Worm (Caenorhabditis elegans) whole organism, midembryonic: ENCODE data around the gene F18F11.4.

Source experiments
- T22C8.4 ChIP-seq: fragments of 200-800 bp; sonication (Bioruptor generic); IDR thresholded peaks from 2 replicates; pipeline ENCODE4 v1.3.6; 2022; ENCODE audit warnings: missing genetic modification characterization, missing compliant biosample characterization
- cog-1 ChIP-seq: sonication (generic microtip); optimal IDR thresholded peaks from 2 replicates; lab custom pipeline; 2016; ENCODE audit warnings: missing genetic modification characterization, missing compliant biosample characterization
- flt-1 ChIP-seq: fragments of 200-800 bp; sonication (Bioruptor generic); IDR thresholded peaks from 2 replicates; pipeline ENCODE4 v1.3.6; 2022; ENCODE audit warnings: missing genetic modification characterization, missing compliant biosample characterization
- klf-2 ChIP-seq: fragments of 200-800 bp; sonication (Bioruptor generic); conservative IDR thresholded peaks from 2 replicates; pipeline ENCODE4 v1.3.6; 2022; ENCODE audit warnings: missing genetic modification reagents, missing genetic modification characterization, missing compliant biosample characterization
- med-1 ChIP-seq: sonication (generic microtip); optimal IDR thresholded peaks from 2 replicates; lab custom pipeline; 2017; ENCODE audit warnings: missing genetic modification characterization, mild to moderate bottlenecking, missing compliant biosample characterization, antibody characterized with exemption, missing genetic modification reagents; ENCODE audit not compliant: insufficient read depth
- ref-1 ChIP-seq: fragments of 200-800 bp; sonication (Bioruptor generic); conservative IDR thresholded peaks from 2 replicates; pipeline ENCODE4 v1.3.6; 2022; ENCODE audit warnings: missing genetic modification reagents, missing genetic modification characterization, missing compliant biosample characterization
- tab-1 ChIP-seq: fragments of 200-800 bp; sonication (Bioruptor generic); IDR thresholded peaks from 2 replicates; pipeline ENCODE4 v1.3.6; 2022; ENCODE audit warnings: missing genetic modification characterization, missing compliant biosample characterization
- ztf-23 ChIP-seq: fragments of 200-800 bp; sonication (Bioruptor generic); IDR thresholded peaks from 2 replicates; pipeline ENCODE4 v1.3.6; 2022; ENCODE audit warnings: missing genetic modification reagents, missing genetic modification characterization, missing compliant biosample characterization
- ztf-29 ChIP-seq: fragments of 200-800 bp; sonication (Bioruptor generic); IDR thresholded peaks from 2 replicates; pipeline ENCODE4 v1.3.6; 2022; ENCODE audit warnings: missing genetic modification reagents, missing genetic modification characterization, missing compliant biosample characterization

The F18F11.4 gene

ce11 chrIV:293995-294700 is 36.5 kb upstream of the F18F11.4 start:
- TF ChIP-seq ztf-29 (no peak), tab-1 (GFP tag; lab: Robert Waterston, UW) (no peak), ref-1 (GFP tag; lab: Robert Waterston, UW) (no peak), med-1 (no peak), T22C8.4 (GFP tag; lab: Robert Waterston, UW) (no peak), flt-1 (GFP tag; lab: Robert Waterston, UW) (no peak), cog-1 (tag; lab: Kevin White, UChicago) (no peak), klf-2 (GFP tag; lab: Robert Waterston, UW) (no peak), ztf-23 (GFP tag; lab: Robert Waterston, UW) (no peak)

- TF ChIP-seq flt-1 (GFP tag; lab: Robert Waterston, UW) = no peak
- no peak for TF ChIP-seq klf-2 (GFP tag; lab: Robert Waterston, UW)
- TF ChIP-seq T22C8.4 (GFP tag; lab: Robert Waterston, UW) = no peak
- no peak for TF ChIP-seq ref-1 (GFP tag; lab: Robert Waterston, UW)
- no peak for TF ChIP-seq ztf-29
- TF ChIP-seq tab-1 (GFP tag; lab: Robert Waterston, UW) = no peak
- no peak for TF ChIP-seq cog-1 (tag; lab: Kevin White, UChicago)
- no peak for TF ChIP-seq ztf-23 (GFP tag; lab: Robert Waterston, UW)
These were observed 35.9 kb upstream of the F18F11.4 start for ce11 chrIV:294737-295136.

ce11 chrIV:295734-296201 is 34.9 kb upstream of the F18F11.4 start:
- TF ChIP-seq ztf-29 (no peak), ref-1 (GFP tag; lab: Robert Waterston, UW) (no peak), flt-1 (GFP tag; lab: Robert Waterston, UW) (no peak), med-1 (no peak), cog-1 (tag; lab: Kevin White, UChicago) (no peak), ztf-23 (GFP tag; lab: Robert Waterston, UW) (no peak), klf-2 (GFP tag; lab: Robert Waterston, UW) (no peak), tab-1 (GFP tag; lab: Robert Waterston, UW) (no peak), T22C8.4 (GFP tag; lab: Robert Waterston, UW) (no peak)

- TF ChIP-seq tab-1 (GFP tag; lab: Robert Waterston, UW) (no peak), cog-1 (tag; lab: Kevin White, UChicago) (no peak), ztf-23 (GFP tag; lab: Robert Waterston, UW) (no peak), klf-2 (GFP tag; lab: Robert Waterston, UW) (no peak), med-1 (no peak), flt-1 (GFP tag; lab: Robert Waterston, UW) (no peak), ref-1 (GFP tag; lab: Robert Waterston, UW) (no peak), T22C8.4 (GFP tag; lab: Robert Waterston, UW) (no peak)
These were observed 33.8 kb upstream of the F18F11.4 start for ce11 chrIV:296849-297248.

- TF ChIP-seq T22C8.4 (GFP tag; lab: Robert Waterston, UW) = no peak
- no peak for TF ChIP-seq med-1
- no peak for TF ChIP-seq tab-1 (GFP tag; lab: Robert Waterston, UW)
- TF ChIP-seq cog-1 (tag; lab: Kevin White, UChicago) = no peak
- no peak for TF ChIP-seq ztf-29
- TF ChIP-seq ztf-23 (GFP tag; lab: Robert Waterston, UW) = no peak
- no peak for TF ChIP-seq klf-2 (GFP tag; lab: Robert Waterston, UW)
- TF ChIP-seq flt-1 (GFP tag; lab: Robert Waterston, UW) = no peak
- no peak for TF ChIP-seq ref-1 (GFP tag; lab: Robert Waterston, UW)
These were observed 32.4 kb upstream of the F18F11.4 start, which contains the start of gene pnp-1 for ce11 chrIV:298204-298603. pnp-1 (minus strand) TSS chrIV:298304.

ce11 chrIV:299190-299589 is 31.4 kb upstream of the F18F11.4 start:
- TF ChIP-seq cog-1 (tag; lab: Kevin White, UChicago) = no peak
- TF ChIP-seq T22C8.4 (GFP tag; lab: Robert Waterston, UW) = no peak
- TF ChIP-seq klf-2 (GFP tag; lab: Robert Waterston, UW) = no peak
- TF ChIP-seq ztf-23 (GFP tag; lab: Robert Waterston, UW) = no peak

- TF ChIP-seq ref-1 (GFP tag; lab: Robert Waterston, UW) (no peak), ztf-29 (no peak), klf-2 (GFP tag; lab: Robert Waterston, UW) (no peak), flt-1 (GFP tag; lab: Robert Waterston, UW) (no peak), cog-1 (tag; lab: Kevin White, UChicago) (no peak)
These were observed 30.3 kb upstream of the F18F11.4 start for ce11 chrIV:300307-300706.

ce11 chrIV:302743-303142 is 27.9 kb upstream of the F18F11.4 start:
- TF ChIP-seq med-1 = no peak
- TF ChIP-seq ref-1 (GFP tag; lab: Robert Waterston, UW) = no peak
- TF ChIP-seq tab-1 (GFP tag; lab: Robert Waterston, UW) = no peak

ce11 chrIV:303264-303663 is 27.4 kb upstream of the F18F11.4 start:
- TF ChIP-seq med-1 (no peak), ztf-23 (GFP tag; lab: Robert Waterston, UW) (no peak), cog-1 (tag; lab: Kevin White, UChicago) (no peak), ztf-29 (no peak), ref-1 (GFP tag; lab: Robert Waterston, UW) (no peak), klf-2 (GFP tag; lab: Robert Waterston, UW) (no peak), tab-1 (GFP tag; lab: Robert Waterston, UW) (no peak), T22C8.4 (GFP tag; lab: Robert Waterston, UW) (no peak), flt-1 (GFP tag; lab: Robert Waterston, UW) (no peak)

ce11 chrIV:305101-305500 is 25.5 kb upstream of the F18F11.4 start:
- TF ChIP-seq cog-1 (tag; lab: Kevin White, UChicago) (no peak), med-1 (no peak), ztf-29 (no peak), T22C8.4 (GFP tag; lab: Robert Waterston, UW) (no peak), flt-1 (GFP tag; lab: Robert Waterston, UW) (no peak)
